Worm (Caenorhabditis elegans) whole organism, midembryonic: Measurements from ENCODE around the gene Y48B6A.1.

ENCODE experiments used
- T22C8.4 ChIP-seq: fragments of 200-800 bp; sonication (Bioruptor generic); IDR thresholded peaks from 2 replicates; pipeline ENCODE4 v1.3.6; 2022; ENCODE audit warnings: missing genetic modification characterization, missing compliant biosample characterization
- cog-1 ChIP-seq: sonication (generic microtip); optimal IDR thresholded peaks from 2 replicates; lab custom pipeline; 2016; ENCODE audit warnings: missing genetic modification characterization, missing compliant biosample characterization
- flt-1 ChIP-seq: fragments of 200-800 bp; sonication (Bioruptor generic); IDR thresholded peaks from 2 replicates; pipeline ENCODE4 v1.3.6; 2022; ENCODE audit warnings: missing genetic modification characterization, missing compliant biosample characterization
- klf-2 ChIP-seq: fragments of 200-800 bp; sonication (Bioruptor generic); conservative IDR thresholded peaks from 2 replicates; pipeline ENCODE4 v1.3.6; 2022; ENCODE audit warnings: missing genetic modification reagents, missing genetic modification characterization, missing compliant biosample characterization
- med-1 ChIP-seq: sonication (generic microtip); optimal IDR thresholded peaks from 2 replicates; lab custom pipeline; 2017; ENCODE audit warnings: missing genetic modification characterization, mild to moderate bottlenecking, missing compliant biosample characterization, antibody characterized with exemption, missing genetic modification reagents; ENCODE audit not compliant: insufficient read depth
- ref-1 ChIP-seq: fragments of 200-800 bp; sonication (Bioruptor generic); conservative IDR thresholded peaks from 2 replicates; pipeline ENCODE4 v1.3.6; 2022; ENCODE audit warnings: missing genetic modification reagents, missing genetic modification characterization, missing compliant biosample characterization
- tab-1 ChIP-seq: fragments of 200-800 bp; sonication (Bioruptor generic); IDR thresholded peaks from 2 replicates; pipeline ENCODE4 v1.3.6; 2022; ENCODE audit warnings: missing genetic modification characterization, missing compliant biosample characterization
- ztf-23 ChIP-seq: fragments of 200-800 bp; sonication (Bioruptor generic); IDR thresholded peaks from 2 replicates; pipeline ENCODE4 v1.3.6; 2022; ENCODE audit warnings: missing genetic modification reagents, missing genetic modification characterization, missing compliant biosample characterization
- ztf-29 ChIP-seq: fragments of 200-800 bp; sonication (Bioruptor generic); IDR thresholded peaks from 2 replicates; pipeline ENCODE4 v1.3.6; 2022; ENCODE audit warnings: missing genetic modification reagents, missing genetic modification characterization, missing compliant biosample characterization

The Y48B6A.1 gene

DNA sequence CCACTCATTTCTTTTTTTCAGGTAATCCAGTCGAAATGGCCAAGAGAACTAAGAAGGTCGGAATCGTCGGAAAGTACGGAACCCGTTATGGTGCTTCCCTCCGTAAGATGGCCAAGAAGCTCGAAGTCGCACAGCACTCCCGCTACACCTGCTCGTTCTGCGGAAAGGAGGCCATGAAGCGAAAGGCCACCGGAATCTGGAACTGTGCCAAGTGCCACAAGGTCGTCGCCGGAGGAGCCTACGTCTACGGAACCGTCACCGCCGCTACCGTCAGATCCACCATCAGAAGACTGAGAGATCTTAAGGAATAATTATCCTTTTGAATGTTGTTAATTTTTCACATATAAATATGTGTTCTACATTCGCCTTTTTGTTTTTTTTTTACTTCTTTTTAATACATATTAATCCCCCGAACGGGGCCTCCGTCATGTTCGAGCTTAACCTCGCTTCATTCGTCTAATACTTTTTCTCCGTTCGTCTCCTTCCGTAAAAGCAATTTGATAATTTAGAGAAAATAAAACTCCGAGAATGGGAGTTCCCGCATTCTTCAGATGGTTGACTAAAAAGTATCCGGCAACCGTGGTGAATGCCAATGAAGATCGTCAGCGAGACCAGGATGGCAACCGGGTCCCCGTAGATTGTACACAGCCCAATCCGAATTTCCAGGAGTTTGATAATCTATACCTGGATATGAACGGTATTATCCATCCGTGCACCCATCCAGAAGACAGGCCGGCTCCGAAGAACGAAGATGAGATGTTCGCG lies 1.3 kb upstream of the Y48B6A.1 start, which contains the start of the genes rpl-43 and xrn-2:
rpl-43 (plus strand) TSS at position 36 of the 765 bp plus-strand sequence.
xrn-2 (plus strand) TSS at position 510 of the 765 bp plus-strand sequence.
- no peak for TF ChIP-seq klf-2
- no peak for TF ChIP-seq tab-1 (GFP tag; lab: Robert Waterston, UW)
- TF ChIP-seq flt-1 (GFP tag; lab: Robert Waterston, UW): no peak
- no peak for TF ChIP-seq ztf-23
- TF ChIP-seq med-1 (GFP tag; lab: Kevin White, UChicago): no peak
- TF ChIP-seq ref-1 (GFP tag; lab: Robert Waterston, UW): no peak
- TF ChIP-seq ztf-29: no peak
- TF ChIP-seq T22C8.4 (GFP tag; lab: Robert Waterston, UW): no peak
- TF ChIP-seq cog-1 (tag; lab: Kevin White, UChicago): no peak

DNA sequence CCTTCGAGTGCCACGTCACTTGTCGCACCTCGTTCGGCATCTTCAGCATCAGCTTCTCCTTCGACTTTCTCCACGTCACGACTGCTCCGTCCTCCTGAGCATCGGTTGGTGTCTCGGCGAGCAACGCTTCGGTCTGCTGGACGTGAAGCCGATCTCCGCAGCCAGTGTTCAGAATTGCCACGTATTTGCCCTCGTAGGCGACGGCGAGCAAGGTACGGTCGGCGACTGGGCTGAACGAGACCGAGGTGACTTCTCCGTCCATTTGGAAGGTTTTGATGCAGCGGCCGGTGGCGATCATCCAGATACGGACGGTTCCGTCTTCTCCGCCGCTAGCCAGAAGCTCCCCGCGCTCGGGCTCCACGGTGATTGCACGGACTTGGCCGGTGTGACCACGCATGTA lies 1.9 kb downstream of the Y48B6A.1 start:
- TF ChIP-seq cog-1 (tag; lab: Kevin White, UChicago): no peak
- no peak for TF ChIP-seq flt-1 (GFP tag; lab: Robert Waterston, UW)
- TF ChIP-seq ztf-23: no peak
- TF ChIP-seq klf-2: no peak
- TF ChIP-seq med-1 (GFP tag; lab: Kevin White, UChicago): no peak
- TF ChIP-seq tab-1 (GFP tag; lab: Robert Waterston, UW): no peak
- no peak for TF ChIP-seq T22C8.4 (GFP tag; lab: Robert Waterston, UW)
- no peak for TF ChIP-seq ref-1 (GFP tag; lab: Robert Waterston, UW)

DNA sequence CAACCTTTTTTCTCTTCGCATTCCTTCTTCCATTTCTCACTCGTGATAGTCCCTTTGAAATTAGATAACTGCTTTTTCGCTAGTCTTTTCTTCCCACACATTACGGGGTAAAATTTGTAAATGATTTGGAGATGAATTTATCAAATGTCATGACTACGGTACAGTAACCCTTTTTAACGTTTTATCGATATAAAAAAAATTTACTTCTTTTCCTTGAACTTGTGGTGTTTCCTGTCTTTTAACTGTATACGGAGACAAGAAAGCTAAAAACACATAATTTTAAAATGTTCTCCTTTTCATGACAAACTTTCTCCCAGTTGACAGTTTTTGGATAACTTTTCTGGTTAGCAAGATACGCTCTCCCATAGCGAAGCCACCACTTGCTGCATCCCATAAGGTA lies 4.1 kb downstream of the Y48B6A.1 start, which contains the start of gene W03H9.1:
W03H9.1 (minus strand) TSS at position 101 of the 400 bp plus-strand sequence.
- TF ChIP-seq ztf-23: no peak
- TF ChIP-seq med-1 (GFP tag; lab: Kevin White, UChicago): no peak

DNA sequence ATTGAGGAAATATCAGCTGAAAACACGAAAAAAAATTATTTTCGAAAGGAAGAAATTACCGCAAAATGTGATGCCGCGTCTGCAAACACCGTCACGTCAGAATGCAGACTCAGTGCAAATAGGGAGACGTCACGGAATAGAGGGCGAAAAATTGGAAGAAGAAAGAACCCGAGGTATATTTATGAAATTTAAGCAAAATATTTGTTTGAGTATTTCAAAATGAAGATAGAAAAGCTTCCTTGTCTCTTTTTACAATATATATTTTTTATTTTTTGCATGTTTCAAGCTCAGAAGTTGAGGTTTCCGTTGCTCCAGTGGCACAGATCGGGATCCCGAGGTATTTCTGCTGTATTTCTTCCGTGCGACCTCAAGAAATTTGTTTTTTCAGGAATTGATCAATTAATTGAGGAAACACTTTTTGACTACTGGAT lies 10.3 kb downstream of the Y48B6A.1 start, which contains the start of gene W03H9.2:
W03H9.2 (minus strand) TSS at position 32 of the 431 bp plus-strand sequence.
- no peak for TF ChIP-seq tab-1 (GFP tag; lab: Robert Waterston, UW)
- TF ChIP-seq klf-2: peak; percentile 78
- 0 out of 2 replicates have a peak, but pooled peaks have one; percentile 56 for TF ChIP-seq ztf-29
- peak; percentile 80 for TF ChIP-seq ztf-23
- no peak for TF ChIP-seq T22C8.4 (GFP tag; lab: Robert Waterston, UW)
- peak; percentile 66 for TF ChIP-seq flt-1 (GFP tag; lab: Robert Waterston, UW)
- peak; percentile 92 for TF ChIP-seq cog-1 (tag; lab: Kevin White, UChicago)
- no peak for TF ChIP-seq med-1 (GFP tag; lab: Kevin White, UChicago)
- no peak for TF ChIP-seq ref-1 (GFP tag; lab: Robert Waterston, UW)

DNA sequence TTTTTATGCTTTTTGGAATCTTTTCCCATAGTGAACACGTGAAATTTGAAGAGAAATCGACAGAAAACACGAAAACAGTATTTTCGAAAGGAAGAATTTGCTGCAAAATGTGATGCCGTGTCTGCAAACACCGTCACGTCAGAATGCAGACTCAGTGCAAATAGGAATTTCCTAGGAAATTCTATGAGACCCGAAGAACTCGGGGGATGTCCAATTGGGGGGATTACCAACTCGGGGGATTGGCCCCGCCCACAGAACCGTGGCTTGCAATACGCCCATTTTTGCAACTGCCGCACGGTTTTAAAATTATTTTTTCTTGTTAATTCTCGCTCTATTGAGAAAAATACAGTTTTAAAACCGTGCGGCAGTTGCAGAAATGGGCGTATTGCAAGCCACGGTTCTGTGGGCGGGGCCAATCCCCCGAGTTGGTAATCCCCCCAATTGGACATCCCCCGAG lies 12.0 kb downstream of the Y48B6A.1 start, which contains the start of gene cacn-1:
cacn-1 (minus strand) TSS at position 51 of the 457 bp plus-strand sequence.
- TF ChIP-seq ztf-23 (peak; percentile 80), tab-1 (GFP tag; lab: Robert Waterston, UW) (0 out of 2 replicates have a peak, but pooled peaks have one; percentile 45), ztf-29 (peak; percentile 27; the same call in 1 of the 2 replicates), flt-1 (GFP tag; lab: Robert Waterston, UW) (0 out of 2 replicates have a peak, but pooled peaks have one; percentile 9), klf-2 (0 out of 2 replicates have a peak, but pooled peaks have one; percentile 43)

DNA sequence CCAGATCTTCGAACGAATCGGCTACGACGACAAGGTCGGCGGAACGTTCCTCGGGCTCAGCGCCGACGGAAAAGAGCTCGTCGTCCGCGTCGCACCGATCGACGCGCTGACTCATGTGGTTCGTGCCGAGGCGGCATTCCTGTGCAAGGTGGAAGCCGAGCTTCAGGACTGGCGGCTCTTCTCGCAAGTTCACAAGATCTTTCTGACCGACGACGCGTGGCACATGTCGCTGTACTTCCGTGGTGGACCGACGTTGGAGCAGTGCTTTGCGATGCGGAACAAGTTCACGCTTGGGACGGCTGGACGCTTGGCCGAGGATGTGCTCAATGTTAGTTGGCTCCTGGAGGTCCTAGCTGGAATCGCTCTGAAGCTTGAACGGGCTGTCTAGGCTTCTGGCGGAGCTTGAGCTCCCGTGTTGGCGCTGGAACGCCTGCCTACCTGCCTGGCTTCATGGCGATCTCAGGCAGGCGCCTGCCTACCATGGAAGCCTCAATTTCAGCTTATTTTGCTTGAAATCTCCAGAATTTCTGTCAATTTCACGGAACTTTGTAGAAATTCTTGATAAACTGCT lies 15.2 kb downstream of the Y48B6A.1 start:
- TF ChIP-seq ztf-29 (no peak), tab-1 (GFP tag; lab: Robert Waterston, UW) (no peak), T22C8.4 (GFP tag; lab: Robert Waterston, UW) (no peak), flt-1 (GFP tag; lab: Robert Waterston, UW) (no peak), med-1 (GFP tag; lab: Kevin White, UChicago) (no peak)

DNA sequence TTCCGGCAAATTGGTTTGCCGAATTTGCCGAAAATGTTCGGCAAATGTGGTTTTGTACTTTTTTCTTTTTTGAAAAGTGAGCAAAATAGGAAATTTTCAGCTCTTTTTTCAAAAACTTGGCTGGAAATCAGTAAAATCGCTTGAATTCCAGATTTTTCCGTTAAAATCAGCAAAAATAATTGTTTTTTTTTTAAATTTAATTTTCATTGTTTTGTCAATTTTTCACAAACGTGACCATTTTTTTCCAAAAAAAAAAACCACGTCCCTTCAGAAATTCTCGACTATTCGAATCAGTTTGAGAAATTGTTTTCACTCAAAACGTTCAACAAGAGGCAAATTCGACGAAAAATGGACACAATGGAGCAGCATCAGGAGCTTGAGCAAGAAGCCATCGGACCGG lies 16.6 kb downstream of the Y48B6A.1 start, which contains the start of gene K09E4.1:
K09E4.1 (plus strand) TSS at position 301 of the 400 bp plus-strand sequence.
- TF ChIP-seq tab-1 (GFP tag; lab: Robert Waterston, UW) (no peak), ztf-29 (no peak), flt-1 (GFP tag; lab: Robert Waterston, UW) (no peak), ref-1 (GFP tag; lab: Robert Waterston, UW) (no peak)

DNA sequence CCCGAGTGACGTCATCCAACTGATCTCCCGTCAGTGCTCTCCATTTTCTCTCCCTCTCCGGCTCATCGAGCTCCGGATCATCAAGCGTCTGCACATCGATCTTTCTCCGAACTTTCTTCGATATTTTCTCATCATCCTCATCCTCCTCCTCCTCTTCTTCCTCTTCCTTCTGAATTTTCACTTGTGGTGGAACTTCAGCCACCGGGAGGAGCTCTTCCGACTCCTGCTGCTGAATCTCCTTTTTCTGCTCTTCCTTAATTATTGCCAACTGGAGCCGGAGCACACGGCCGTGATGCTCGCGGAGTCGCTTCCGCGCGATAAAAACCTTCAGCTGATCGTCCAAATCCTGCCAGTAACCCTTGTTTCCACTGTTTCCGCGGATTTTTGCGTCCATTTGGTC lies 17.9 kb downstream of the Y48B6A.1 start:
- TF ChIP-seq med-1 (GFP tag; lab: Kevin White, UChicago) (no peak), tab-1 (GFP tag; lab: Robert Waterston, UW) (no peak), ref-1 (GFP tag; lab: Robert Waterston, UW) (no peak), ztf-23 (no peak)

DNA sequence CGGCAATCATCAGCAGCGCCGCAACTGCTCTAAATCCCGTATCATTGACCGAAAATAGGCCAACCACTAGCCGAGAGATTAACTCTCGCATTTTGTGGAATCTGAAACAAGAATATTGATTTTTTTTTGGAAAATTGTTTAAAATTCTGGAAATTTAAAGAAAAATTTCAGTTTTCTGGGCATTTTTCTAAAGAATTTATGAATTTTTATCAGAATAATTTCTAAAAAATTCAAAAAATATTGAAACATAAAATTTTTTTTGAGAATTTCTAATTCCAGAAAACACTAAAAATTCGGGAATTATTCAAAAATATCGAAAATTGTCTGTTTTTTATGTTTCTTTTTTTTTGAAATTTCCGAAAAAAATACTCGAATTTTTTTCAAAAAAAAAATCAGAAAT lies 21.4 kb downstream of the Y48B6A.1 start, which contains the start of gene algn-3:
algn-3 (minus strand) TSS at position 101 of the 400 bp plus-strand sequence.
- TF ChIP-seq ztf-23: no peak
- TF ChIP-seq ref-1 (GFP tag; lab: Robert Waterston, UW): no peak
- TF ChIP-seq T22C8.4 (GFP tag; lab: Robert Waterston, UW): no peak
- no peak for TF ChIP-seq klf-2
- no peak for TF ChIP-seq med-1 (GFP tag; lab: Kevin White, UChicago)
- no peak for TF ChIP-seq cog-1 (tag; lab: Kevin White, UChicago)
- TF ChIP-seq ztf-29: no peak
- no peak for TF ChIP-seq flt-1 (GFP tag; lab: Robert Waterston, UW)
- no peak for TF ChIP-seq tab-1 (GFP tag; lab: Robert Waterston, UW)
